Fruit fly (Drosophila melanogaster) whole organism, pupa: ENCODE measurements around the gene Trxr2.

Source experiments
- CG10348 ChIP-seq: fragments of 200-800 bp; sonication (Bioruptor generic); IDR thresholded peaks from 2 replicates; pipeline ENCODE4 v1.3.6; 2022; ENCODE audit warnings: missing biosample characterization, missing genetic modification characterization
- CG8301 ChIP-seq: fragments of 200-800 bp; sonication (Bioruptor generic); optimal IDR thresholded peaks from 2 replicates; lab custom pipeline; 2018; ENCODE audit warnings: missing biosample characterization, mild to moderate bottlenecking, missing genetic modification characterization
- CG9948 ChIP-seq: fragments of 200-800 bp; sonication (Bioruptor generic); optimal IDR thresholded peaks from 2 replicates; lab custom pipeline; 2018; ENCODE audit warnings: missing biosample characterization, mild to moderate bottlenecking, missing genetic modification characterization, moderate library complexity
- Pif1B ChIP-seq: fragments of 200-800 bp; sonication (Bioruptor generic); optimal IDR thresholded peaks from 3 replicates; lab custom pipeline; 2016; ENCODE audit warnings: missing biosample characterization, missing genetic modification characterization

DNA sequence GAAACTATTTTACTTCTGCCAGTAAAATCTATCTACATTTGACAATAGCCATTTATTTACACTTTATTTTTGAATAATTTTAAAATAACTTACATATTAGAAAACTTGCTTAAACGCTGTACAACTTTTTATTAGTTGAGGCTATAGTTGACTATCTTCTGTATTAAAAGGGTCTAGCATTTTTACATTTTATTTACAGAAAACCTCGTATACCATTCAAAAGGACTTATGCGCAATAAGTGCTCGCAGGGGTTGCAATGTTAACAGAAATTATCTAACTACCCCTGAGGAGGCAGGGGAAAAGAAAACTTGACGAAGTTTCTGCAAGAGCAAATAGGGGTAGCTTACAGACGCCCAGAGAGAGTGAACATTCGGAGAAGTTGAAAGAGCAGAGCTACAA, 22.2 kb downstream of the Trxr2 start:
- TF ChIP-seq CG8301 (tag; lab: Kevin White, UChicago) (no peak), Pif1B (no peak), CG9948 (no peak), CG10348 (GFP tag; lab: Robert Waterston, UW) (no peak)
